Worm (Caenorhabditis elegans): Measurements from ENCODE around the gene cdr-1.

DNA sequence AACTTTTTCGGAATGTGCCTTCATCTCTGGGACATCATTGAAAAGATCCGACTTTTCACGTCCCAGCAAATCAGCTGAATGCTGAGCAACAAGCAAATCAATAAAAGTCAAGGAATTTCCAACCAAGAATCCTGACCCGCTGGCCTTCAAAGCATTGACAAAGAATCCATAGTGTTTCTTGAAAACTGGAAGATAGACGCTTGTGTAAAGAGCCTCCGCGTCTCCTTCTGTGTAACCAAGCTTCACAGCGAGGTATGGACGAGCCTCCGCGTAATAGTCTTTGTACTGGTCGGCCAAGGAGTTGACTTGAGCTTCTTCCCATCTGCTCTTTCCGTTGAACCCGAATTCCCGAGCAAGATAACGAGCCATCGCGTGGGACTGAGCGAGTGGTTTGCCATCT, 5.8 kb upstream of the cdr-1 start:
- TF ChIP-seq nfya-1 (tag; optimal IDR thresholded peaks at IDR 0.05) (no peak), fax-1 (tag; optimal IDR thresholded peaks at IDR 0.05) (no peak), unc-55 (GFP tag; optimal IDR thresholded peaks at IDR 0.05) (no peak), fkh-10 (GFP tag; optimal IDR thresholded peaks at IDR 0.05) (no peak), mec-3 (tag; optimal IDR thresholded peaks at IDR 0.05; ENCODE audit: borderline replicate concordance) (no peak), ama-1 (optimal IDR thresholded peaks at IDR 0.05) (no peak), C08G9.2 (tag; optimal IDR thresholded peaks at IDR 0.05) (no peak), ceh-9 (tag; optimal IDR thresholded peaks at IDR 0.05) (no peak), madf-2 (tag; optimal IDR thresholded peaks at IDR 0.05) (no peak)

Measured in whole organism, late embryonic.